Worm (Caenorhabditis elegans) whole organism, mixed stage, embryonic: ENCODE measurements around the gene acr-7.

Source experiments
- hlh-1 ChIP-seq: fragments of 150-350 bp; optimal IDR thresholded peaks from 2 replicates; lab custom pipeline; 2014; ENCODE audit warnings: missing biosample characterization, missing genetic modification reagents, missing genetic modification characterization
- lin-13 ChIP-seq: fragments of 150-350 bp; optimal IDR thresholded peaks from 2 replicates; lab custom pipeline; 2014; ENCODE audit warnings: missing biosample characterization, missing genetic modification characterization
- lsy-2 ChIP-seq: fragments of 150-350 bp; optimal IDR thresholded peaks from 2 replicates; lab custom pipeline; 2014; ENCODE audit warnings: missing biosample characterization, missing genetic modification characterization
- mep-1 ChIP-seq: fragments of 150-350 bp; optimal IDR thresholded peaks from 2 replicates; lab custom pipeline; 2017; ENCODE audit warnings: missing biosample characterization, missing genetic modification reagents, missing genetic modification characterization, inconsistent platforms
- mls-2 ChIP-seq: sonication (generic microtip); optimal IDR thresholded peaks from 2 replicates; lab custom pipeline; 2016; ENCODE audit warnings: mild to moderate bottlenecking, missing genetic modification characterization, moderate library complexity, missing compliant biosample characterization
- nhr-237 ChIP-seq: fragments of 150-350 bp; optimal IDR thresholded peaks from 2 replicates; lab custom pipeline; 2014; ENCODE audit warnings: missing biosample characterization, missing genetic modification characterization
- nhr-28 ChIP-seq: fragments of 150-350 bp; optimal IDR thresholded peaks from 2 replicates; lab custom pipeline; 2014; ENCODE audit warnings: missing biosample characterization, missing genetic modification characterization
- nhr-76 ChIP-seq: sonication (generic microtip); optimal IDR thresholded peaks from 2 replicates; lab custom pipeline; 2017; ENCODE audit warnings: missing biosample characterization, missing genetic modification characterization
- pha-4 ChIP-seq: fragments of 150-350 bp; optimal IDR thresholded peaks from 2 replicates; lab custom pipeline; 2018; ENCODE audit warnings: missing biosample characterization, missing genetic modification reagents, missing genetic modification characterization
- snpc-4 ChIP-seq: fragments of 150-350 bp; optimal IDR thresholded peaks from 2 replicates; lab custom pipeline; 2014; ENCODE audit warnings: missing biosample characterization, missing genetic modification characterization
- unc-120 ChIP-seq: sonication (generic microtip); optimal IDR thresholded peaks from 2 replicates; lab custom pipeline; 2017; ENCODE audit warnings: missing genetic modification characterization, missing compliant biosample characterization; ENCODE audit not compliant: poor library complexity, severe bottlenecking
- unc-39 ChIP-seq: fragments of 150-350 bp; optimal IDR thresholded peaks from 2 replicates; lab custom pipeline; 2014; ENCODE audit warnings: missing biosample characterization, missing genetic modification characterization
- unc-62 ChIP-seq: fragments of 150-350 bp; optimal IDR thresholded peaks from 2 replicates; lab custom pipeline; 2014; ENCODE audit warnings: missing biosample characterization, missing genetic modification reagents, missing genetic modification characterization

DNA sequence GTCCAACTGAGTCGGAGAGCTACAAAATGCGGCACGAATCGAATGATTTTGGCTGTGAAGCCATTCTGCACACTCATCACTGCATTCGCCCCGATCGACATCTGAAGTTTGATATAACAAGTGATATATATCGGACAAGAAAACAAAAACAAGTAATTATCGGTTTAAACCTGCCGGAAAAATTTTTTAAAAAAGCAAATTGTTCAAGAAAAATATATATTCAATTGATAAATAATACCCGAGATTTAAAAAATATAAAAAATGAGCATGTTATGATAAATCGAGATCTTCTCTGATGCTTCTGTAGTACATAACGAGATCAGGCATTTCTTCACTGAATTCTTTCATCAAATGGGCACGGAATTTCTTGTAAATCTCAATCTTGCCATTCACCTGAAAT, 4.1 kb upstream of the acr-7 start, which contains the start of gene T09A5.5:
- TF ChIP-seq hlh-1 (tag; lab: Kevin White, UChicago) (no peak), nhr-28 (tag; lab: Kevin White, UChicago) (no peak), lsy-2 (tag; lab: Kevin White, UChicago) (no peak), mls-2 (no peak), lin-13 (tag; lab: Kevin White, UChicago) (no peak), nhr-237 (tag; lab: Kevin White, UChicago) (no peak), snpc-4 (tag; lab: Kevin White, UChicago) (no peak), unc-39 (tag; lab: Kevin White, UChicago) (no peak), nhr-76 (tag; lab: Kevin White, UChicago) (no peak), pha-4 (tag; lab: Kevin White, UChicago) (no peak), unc-62 (GFP tag; lab: Kevin White, UChicago) (no peak), unc-120 (tag; lab: Kevin White, UChicago) (no peak), mep-1 (no peak)
